Worm (Caenorhabditis elegans): ENCODE results near the gene D2023.6.

Gene D2023.6

ce11 chrV:11779310-11779709 lies 47.8 kb upstream of the D2023.6 start:
- TF ChIP-seq ceh-16 (tag; optimal IDR thresholded peaks at IDR 0.05): peak; percentile 68
- no peak for TF ChIP-seq mdl-1 (tag; optimal IDR thresholded peaks at IDR 0.05)
- no peak for TF ChIP-seq dmd-4 (tag; optimal IDR thresholded peaks at IDR 0.05)
- TF ChIP-seq elt-1 (tag; optimal IDR thresholded peaks at IDR 0.05): peak; percentile 57
- TF ChIP-seq sma-9 (GFP tag; optimal IDR thresholded peaks at IDR 0.05): peak; percentile 21
- no peak for TF ChIP-seq sma-9 (tag; optimal IDR thresholded peaks at IDR 0.05)
- TF ChIP-seq unc-55 (GFP tag; optimal IDR thresholded peaks at IDR 0.05): no peak
- TF ChIP-seq C34F6.9 (tag; optimal IDR thresholded peaks at IDR 0.05): no peak
- no peak for TF ChIP-seq nhr-77 (tag; optimal IDR thresholded peaks at IDR 0.05)
- no peak for TF ChIP-seq ztf-1 (GFP tag; conservative IDR thresholded peaks at IDR 0.05)
- TF ChIP-seq nhr-25 (tag; optimal IDR thresholded peaks at IDR 0.05): peak; percentile 13
- no peak for TF ChIP-seq zag-1 (tag; optimal IDR thresholded peaks at IDR 0.05)
- no peak for TF ChIP-seq unc-39 (tag; optimal IDR thresholded peaks at IDR 0.05)
- no peak for TF ChIP-seq blmp-1 (tag; optimal IDR thresholded peaks at IDR 0.05; ENCODE audit: insufficient read depth)
- TF ChIP-seq nhr-12 (tag; optimal IDR thresholded peaks at IDR 0.05): no peak
- no peak for TF ChIP-seq crh-2 (tag; optimal IDR thresholded peaks at IDR 0.05)

- TF ChIP-seq egl-27 (tag; optimal IDR thresholded peaks at IDR 0.05): no peak
- no peak for TF ChIP-seq fos-1 (tag; optimal IDR thresholded peaks at IDR 0.05)
- TF ChIP-seq mbf-1 (tag; optimal IDR thresholded peaks at IDR 0.05): no peak
- TF ChIP-seq nhr-25 (tag; optimal IDR thresholded peaks at IDR 0.05): peak; percentile 21
- peak; percentile 20 for TF ChIP-seq crh-2 (tag; optimal IDR thresholded peaks at IDR 0.05)
- no peak for TF ChIP-seq Y55F3AM.14 (GFP tag; optimal IDR thresholded peaks at IDR 0.05)
- TF ChIP-seq ZK546.5 (tag; optimal IDR thresholded peaks at IDR 0.05): no peak
- TF ChIP-seq mdl-1 (tag; optimal IDR thresholded peaks at IDR 0.05): no peak
- no peak for TF ChIP-seq unc-39 (tag; optimal IDR thresholded peaks at IDR 0.05)
- TF ChIP-seq snpc-4 (tag; optimal IDR thresholded peaks at IDR 0.05): no peak
- TF ChIP-seq aly-2 (tag; optimal IDR thresholded peaks at IDR 0.05): no peak
- no peak for TF ChIP-seq dmd-4 (tag; optimal IDR thresholded peaks at IDR 0.05)
- TF ChIP-seq sma-3 (GFP tag; optimal IDR thresholded peaks at IDR 0.05): no peak
- no peak for TF ChIP-seq mab-5 (tag; optimal IDR thresholded peaks at IDR 0.05)
- no peak for TF ChIP-seq sem-4 (tag; optimal IDR thresholded peaks at IDR 0.05)
- TF ChIP-seq elt-3 (tag; optimal IDR thresholded peaks at IDR 0.05): no peak
- no peak for TF ChIP-seq lsy-2 (tag; optimal IDR thresholded peaks at IDR 0.05)
- TF ChIP-seq skn-1 (tag; optimal IDR thresholded peaks at IDR 0.05): no peak
- no peak for TF ChIP-seq nhr-21 (tag; optimal IDR thresholded peaks at IDR 0.05)
- TF ChIP-seq nhr-77 (tag; optimal IDR thresholded peaks at IDR 0.05): no peak
- no peak for TF ChIP-seq nhr-129 (tag; optimal IDR thresholded peaks at IDR 0.05)
- no peak for TF ChIP-seq R02D3.7 (tag; optimal IDR thresholded peaks at IDR 0.05)
- no peak for TF ChIP-seq lin-39 (tag; optimal IDR thresholded peaks at IDR 0.05)
- TF ChIP-seq gmeb-1 (tag; optimal IDR thresholded peaks at IDR 0.05): no peak
- TF ChIP-seq lin-11 (tag; optimal IDR thresholded peaks at IDR 0.05): no peak
- TF ChIP-seq ceh-82 (tag; optimal IDR thresholded peaks at IDR 0.05): no peak
- peak; percentile 45 for TF ChIP-seq unc-62 (GFP tag; optimal IDR thresholded peaks at IDR 0.05)
- TF ChIP-seq ama-1 (optimal IDR thresholded peaks at IDR 0.05): no peak
- no peak for TF ChIP-seq F13H6.1 (tag; optimal IDR thresholded peaks at IDR 0.05)
- TF ChIP-seq C34F6.9 (tag; optimal IDR thresholded peaks at IDR 0.05): peak; percentile 46
- TF ChIP-seq ztf-11 (tag; optimal IDR thresholded peaks at IDR 0.05): no peak
- no peak for TF ChIP-seq nhr-10 (tag; optimal IDR thresholded peaks at IDR 0.05)
- peak; percentile 40 for TF ChIP-seq sma-9 (GFP tag; optimal IDR thresholded peaks at IDR 0.05)
- TF ChIP-seq sma-9 (tag; optimal IDR thresholded peaks at IDR 0.05): no peak
- no peak for TF ChIP-seq peb-1 (tag; optimal IDR thresholded peaks at IDR 0.05)
Measured at ce11 chrV:11779810-11780209, 47.3 kb upstream of the D2023.6 start.

- TF ChIP-seq egl-27 (tag; optimal IDR thresholded peaks at IDR 0.05): peak; percentile 20
- TF ChIP-seq aly-2 (tag; optimal IDR thresholded peaks at IDR 0.05): no peak
- TF ChIP-seq sma-3 (GFP tag; optimal IDR thresholded peaks at IDR 0.05): peak; percentile 87
- no peak for TF ChIP-seq nhr-11 (tag; optimal IDR thresholded peaks at IDR 0.05)
- TF ChIP-seq snpc-4 (tag; optimal IDR thresholded peaks at IDR 0.05): peak; percentile 16
- TF ChIP-seq mbf-1 (tag; optimal IDR thresholded peaks at IDR 0.05): no peak
- TF ChIP-seq lin-11 (tag; optimal IDR thresholded peaks at IDR 0.05): peak; percentile 88
- TF ChIP-seq F13H6.1 (tag; optimal IDR thresholded peaks at IDR 0.05): peak; percentile 80
- peak; percentile 94 for TF ChIP-seq nhr-129 (tag; optimal IDR thresholded peaks at IDR 0.05)
- TF ChIP-seq blmp-1 (tag; optimal IDR thresholded peaks at IDR 0.05; ENCODE audit: insufficient read depth): peak; percentile 67
- TF ChIP-seq lin-13 (GFP tag; optimal IDR thresholded peaks at IDR 0.05): peak; percentile 45
- TF ChIP-seq nhr-25 (tag; optimal IDR thresholded peaks at IDR 0.05): peak; percentile 48
- TF ChIP-seq lsy-2 (tag; optimal IDR thresholded peaks at IDR 0.05): peak; percentile 69 to 72
- TF ChIP-seq sem-4 (tag; optimal IDR thresholded peaks at IDR 0.05): peak; percentile 40
- peak; percentile 70 for TF ChIP-seq Y55F3AM.14 (GFP tag; optimal IDR thresholded peaks at IDR 0.05)
- TF ChIP-seq elt-1 (tag; optimal IDR thresholded peaks at IDR 0.05): no peak
- peak; percentile 33 for TF ChIP-seq ceh-16 (tag; optimal IDR thresholded peaks at IDR 0.05)
- peak; percentile 90 for TF ChIP-seq sma-9 (GFP tag; optimal IDR thresholded peaks at IDR 0.05)
- no peak for TF ChIP-seq sma-9 (tag; optimal IDR thresholded peaks at IDR 0.05)
- peak; percentile 48 for TF ChIP-seq nhr-21 (tag; optimal IDR thresholded peaks at IDR 0.05)
- no peak for TF ChIP-seq R02D3.7 (tag; optimal IDR thresholded peaks at IDR 0.05)
- TF ChIP-seq C34F6.9 (tag; optimal IDR thresholded peaks at IDR 0.05): peak; percentile 59
- TF ChIP-seq fos-1 (tag; optimal IDR thresholded peaks at IDR 0.05): peak; percentile 74
- peak; percentile 2 for TF ChIP-seq ceh-82 (tag; optimal IDR thresholded peaks at IDR 0.05)
- no peak for TF ChIP-seq unc-55 (GFP tag; optimal IDR thresholded peaks at IDR 0.05)
- TF ChIP-seq crh-2 (tag; optimal IDR thresholded peaks at IDR 0.05): peak; percentile 63
- TF ChIP-seq unc-62 (GFP tag; optimal IDR thresholded peaks at IDR 0.05): no peak
- TF ChIP-seq gmeb-1 (tag; optimal IDR thresholded peaks at IDR 0.05): peak; percentile 74
- peak; percentile 3 to 12 for TF ChIP-seq mdl-1 (tag; optimal IDR thresholded peaks at IDR 0.05)
Measured at ce11 chrV:11782809-11783440, 44.2 kb upstream of the D2023.6 start, which contains the start of gene F55A11.11. TSS of gene F55A11.11 (plus strand) at chrV:11783149.
